Fruit fly (Drosophila melanogaster) whole organism, pupa: ENCODE results near the gene CG13010.

Experiments
- CG10348 ChIP-seq: fragments of 200-800 bp; sonication (Bioruptor generic); IDR thresholded peaks from 2 replicates; pipeline ENCODE4 v1.3.6; 2022; ENCODE audit warnings: missing biosample characterization, missing genetic modification characterization
- CG12605 ChIP-seq: fragments of 200-800 bp; sonication (Bioruptor generic); IDR thresholded peaks from 2 replicates; pipeline ENCODE4 v1.3.6; 2022; ENCODE audit warnings: missing biosample characterization, missing genetic modification characterization
- CG13204 ChIP-seq: fragments of 200-800 bp; sonication (Bioruptor generic); optimal IDR thresholded peaks from 2 replicates; lab custom pipeline; 2018; ENCODE audit warnings: missing biosample characterization, mild to moderate bottlenecking, missing genetic modification characterization, moderate library complexity
- CG14655 ChIP-seq: fragments of 200-800 bp; sonication (Bioruptor generic); optimal IDR thresholded peaks from 3 replicates; lab custom pipeline; 2017; ENCODE audit warnings: mild to moderate bottlenecking, missing biosample characterization, missing genetic modification reagents, missing genetic modification characterization
- CG15710 ChIP-seq: fragments of 200-800 bp; sonication (Bioruptor generic); optimal IDR thresholded peaks from 2 replicates; lab custom pipeline; 2018; ENCODE audit warnings: missing biosample characterization, mild to moderate bottlenecking, missing genetic modification characterization, moderate library complexity
- CG17806 ChIP-seq: fragments of 200-800 bp; sonication (Bioruptor generic); optimal IDR thresholded peaks from 2 replicates; lab custom pipeline; 2018; ENCODE audit warnings: missing biosample characterization, mild to moderate bottlenecking, missing genetic modification characterization, moderate library complexity
- CG32121 ChIP-seq: fragments of 200-800 bp; sonication (Bioruptor generic); IDR thresholded peaks from 2 replicates; pipeline ENCODE4 v1.3.6; 2022; ENCODE audit warnings: missing biosample characterization, missing genetic modification characterization
- CG34367 ChIP-seq: fragments of 200-800 bp; sonication (Bioruptor generic); optimal IDR thresholded peaks from 2 replicates; lab custom pipeline; 2018; ENCODE audit warnings: missing biosample characterization, mild to moderate bottlenecking, missing genetic modification characterization
- CG4496 ChIP-seq: fragments of 200-800 bp; sonication (Bioruptor generic); IDR thresholded peaks from 3 replicates; pipeline ENCODE4 v1.3.6; 2022; ENCODE audit warnings: missing biosample characterization, missing genetic modification characterization
- CG8159 ChIP-seq: fragments of 200-800 bp; sonication (Bioruptor generic); optimal IDR thresholded peaks from 3 replicates; lab custom pipeline; 2018; ENCODE audit warnings: missing biosample characterization, mild to moderate bottlenecking, missing genetic modification characterization, moderate library complexity
- CG8301 ChIP-seq: fragments of 200-800 bp; sonication (Bioruptor generic); optimal IDR thresholded peaks from 2 replicates; lab custom pipeline; 2018; ENCODE audit warnings: missing biosample characterization, mild to moderate bottlenecking, missing genetic modification characterization
- CG9948 ChIP-seq: fragments of 200-800 bp; sonication (Bioruptor generic); optimal IDR thresholded peaks from 2 replicates; lab custom pipeline; 2018; ENCODE audit warnings: missing biosample characterization, mild to moderate bottlenecking, missing genetic modification characterization, moderate library complexity
- D1 ChIP-seq: fragments of 200-800 bp; sonication (Bioruptor generic); optimal IDR thresholded peaks from 2 replicates; lab custom pipeline; 2018; ENCODE audit warnings: missing biosample characterization, mild to moderate bottlenecking, missing genetic modification characterization, moderate library complexity
- EcR ChIP-seq: fragments of 200-800 bp; sonication (Bioruptor generic); optimal IDR thresholded peaks from 3 replicates; lab custom pipeline; 2019; ENCODE audit warnings: missing biosample characterization, missing genetic modification characterization, mild to moderate bottlenecking, moderate library complexity, missing genetic modification reagents
- Ets98B ChIP-seq: fragments of 200-800 bp; sonication (Bioruptor generic); IDR thresholded peaks from 2 replicates; pipeline ENCODE4 v1.3.6; 2022; ENCODE audit warnings: missing biosample characterization, missing genetic modification characterization
- Pif1A ChIP-seq: fragments of 200-800 bp; sonication (Bioruptor generic); optimal IDR thresholded peaks from 3 replicates; lab custom pipeline; 2016; ENCODE audit warnings: missing biosample characterization, missing genetic modification characterization
- Pif1B ChIP-seq: fragments of 200-800 bp; sonication (Bioruptor generic); optimal IDR thresholded peaks from 3 replicates; lab custom pipeline; 2016; ENCODE audit warnings: missing biosample characterization, missing genetic modification characterization
- Snoo ChIP-seq: fragments of 200-800 bp; sonication (Bioruptor generic); optimal IDR thresholded peaks from 3 replicates; lab custom pipeline; 2017; ENCODE audit warnings: missing biosample characterization, mild to moderate bottlenecking, missing genetic modification characterization, inconsistent platforms
- fd96Ca ChIP-seq: fragments of 200-800 bp; sonication (Bioruptor generic); IDR thresholded peaks from 3 replicates; pipeline ENCODE4 v1.3.6; 2022; ENCODE audit warnings: missing biosample characterization, missing genetic modification characterization
- gl ChIP-seq: fragments of 200-800 bp; sonication (Bioruptor generic); optimal IDR thresholded peaks from 2 replicates; lab custom pipeline; 2018; ENCODE audit warnings: missing biosample characterization, mild to moderate bottlenecking, missing genetic modification characterization
- rn ChIP-seq: fragments of 200-800 bp; sonication (Bioruptor generic); IDR thresholded peaks from 2 replicates; pipeline ENCODE4 v1.3.6; 2022; ENCODE audit warnings: missing biosample characterization, missing genetic modification characterization

The CG13010 gene

DNA sequence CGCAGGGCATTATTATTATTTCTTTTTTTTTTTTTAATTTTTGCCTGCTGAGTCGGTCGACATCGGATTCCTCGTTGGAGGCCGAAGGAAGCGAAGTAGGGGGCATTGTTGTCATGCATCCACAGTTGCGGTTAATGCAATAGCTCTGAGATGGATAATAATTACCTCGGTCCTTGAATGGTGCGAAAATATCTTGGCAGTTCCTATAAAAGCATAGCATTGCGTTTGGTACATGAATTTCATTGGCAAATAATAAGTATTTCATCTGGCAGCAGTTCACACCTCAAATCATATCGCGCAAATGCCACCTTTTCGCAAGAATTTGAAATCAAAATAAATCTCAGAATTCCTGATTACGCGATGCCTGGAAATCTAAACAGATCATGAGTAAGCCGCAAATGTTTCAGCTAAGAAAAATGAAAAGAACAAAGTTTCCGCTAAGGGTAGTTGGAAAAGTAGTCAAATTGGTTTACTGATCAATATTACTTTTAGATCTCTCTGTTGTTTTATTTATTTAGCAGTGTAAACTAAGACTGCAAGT is 31.6 kb downstream of the CG13010 start:
- TF ChIP-seq CG9948 (tag; lab: Kevin White, UChicago): peak; percentile 38
- peak; percentile 18 for TF ChIP-seq CG15710
- peak; percentile 30 for TF ChIP-seq Snoo (tag; lab: Kevin White, UChicago)
- peak; percentile 36 for TF ChIP-seq CG8159
- no peak for TF ChIP-seq Pif1B
- no peak for TF ChIP-seq CG34367 (tag; lab: Kevin White, UChicago)

DNA sequence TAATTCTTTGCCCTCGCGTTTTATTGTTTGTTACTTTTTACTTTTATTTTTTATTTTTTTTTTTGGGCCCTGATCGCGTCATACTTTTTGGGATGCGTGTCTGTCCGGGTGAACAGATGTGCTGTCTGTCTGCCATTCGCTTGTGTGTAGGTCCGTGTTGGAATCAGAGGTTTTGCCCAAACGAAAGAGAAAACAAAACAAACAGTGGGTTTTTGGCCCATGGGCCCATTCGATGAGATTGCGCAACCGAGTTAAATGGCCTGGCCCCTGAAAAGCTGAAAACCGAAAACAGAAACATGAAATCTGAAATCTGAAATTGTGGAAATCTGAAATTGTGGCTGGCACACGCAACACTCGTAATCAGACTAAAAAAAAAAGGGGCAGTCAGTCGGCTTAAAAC is 33.3 kb downstream of the CG13010 start:
- TF ChIP-seq Pif1B (no peak), CG4496 (GFP tag; lab: Robert Waterston, UW) (no peak), CG10348 (GFP tag; lab: Robert Waterston, UW) (no peak), CG17806 (tag; lab: Kevin White, UChicago) (no peak), Snoo (tag; lab: Kevin White, UChicago) (no peak), Ets98B (GFP tag; lab: Robert Waterston, UW) (no peak), rn (no peak), CG32121 (GFP tag; lab: Robert Waterston, UW) (no peak), CG8301 (tag; lab: Kevin White, UChicago) (no peak), gl (tag; lab: Kevin White, UChicago) (no peak), CG8159 (no peak), CG12605 (GFP tag; lab: Robert Waterston, UW) (no peak), fd96Ca (GFP tag; lab: Robert Waterston, UW) (no peak), EcR (GFP tag; lab: Kevin White, UChicago) (no peak), CG15710 (no peak), CG14655 (GFP tag; lab: Kevin White, UChicago) (no peak), D1 (tag; lab: Kevin White, UChicago) (no peak), CG9948 (tag; lab: Kevin White, UChicago) (no peak), CG34367 (tag; lab: Kevin White, UChicago) (no peak), CG13204 (GFP tag; lab: Kevin White, UChicago) (no peak)

DNA sequence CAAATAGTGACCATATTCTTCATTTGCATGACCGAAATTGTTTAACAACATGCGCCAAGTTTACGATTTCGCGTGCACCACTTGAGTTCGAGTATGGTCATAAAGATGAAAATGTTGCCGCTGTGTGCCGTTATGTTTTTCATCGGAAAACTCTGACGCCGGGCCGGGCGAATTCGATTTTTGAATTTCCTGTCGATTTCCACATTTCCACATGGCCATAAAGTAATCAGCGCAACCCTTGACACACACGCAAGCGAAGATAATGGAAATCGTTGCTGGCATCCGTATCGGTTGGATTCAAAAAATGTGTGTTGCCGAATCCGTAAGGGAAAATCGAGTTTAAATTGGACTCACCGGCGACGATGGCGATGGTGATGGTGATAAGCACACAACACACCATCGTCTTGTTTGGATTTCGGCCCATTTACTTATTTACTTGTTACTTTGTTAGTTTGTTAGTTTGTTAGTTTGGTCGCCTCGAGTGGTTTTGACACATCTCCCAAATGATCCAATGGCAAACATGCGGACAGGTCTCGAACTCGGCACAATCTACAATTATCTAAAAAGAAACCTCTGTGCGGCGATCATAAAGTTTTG is 34.1 kb downstream of the CG13010 start:
- TF ChIP-seq CG12605 (GFP tag; lab: Robert Waterston, UW) (no peak), Pif1A (GFP tag; lab: Kevin White, UChicago) (no peak), CG13204 (GFP tag; lab: Kevin White, UChicago) (no peak), CG8301 (tag; lab: Kevin White, UChicago) (no peak), CG4496 (GFP tag; lab: Robert Waterston, UW) (no peak), CG9948 (tag; lab: Kevin White, UChicago) (no peak), EcR (GFP tag; lab: Kevin White, UChicago) (no peak), CG34367 (tag; lab: Kevin White, UChicago) (no peak)

DNA sequence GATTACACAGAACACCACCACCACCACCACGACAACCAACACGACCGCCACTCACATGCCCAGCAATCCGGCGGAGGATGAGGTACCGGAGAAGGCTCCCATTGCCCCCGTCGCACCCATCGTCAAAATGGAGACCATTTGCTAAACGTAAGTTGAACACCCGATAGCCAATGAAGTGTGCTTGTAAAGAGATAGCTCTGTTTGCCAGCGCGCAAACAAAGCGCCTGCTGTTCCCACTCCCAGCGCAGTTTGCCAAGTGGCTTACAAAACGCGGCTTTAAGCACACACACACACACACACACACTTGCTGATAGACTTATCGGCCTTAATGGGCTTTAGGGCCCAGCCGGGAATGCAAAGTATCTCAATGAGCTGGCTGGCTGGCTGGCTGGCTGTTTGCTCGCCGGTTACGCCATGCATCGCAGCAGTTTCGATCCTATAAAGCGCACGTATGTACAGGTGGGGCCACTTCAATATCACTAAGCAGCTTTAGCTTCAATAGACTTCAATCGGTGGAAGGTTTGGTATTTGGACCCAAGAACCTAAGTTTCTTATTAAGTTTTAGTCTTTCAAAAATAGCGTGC is 35.3 kb downstream of the CG13010 start:
- peak; percentile 22 for TF ChIP-seq CG13204 (GFP tag; lab: Kevin White, UChicago)
- TF ChIP-seq CG17806 (tag; lab: Kevin White, UChicago): no peak
- no peak for TF ChIP-seq D1 (tag; lab: Kevin White, UChicago)
- no peak for TF ChIP-seq CG8159
- no peak for TF ChIP-seq Ets98B (GFP tag; lab: Robert Waterston, UW)
- no peak for TF ChIP-seq CG32121 (GFP tag; lab: Robert Waterston, UW)
- peak; percentile 80 for TF ChIP-seq EcR (GFP tag; lab: Kevin White, UChicago)
- no peak for TF ChIP-seq fd96Ca (GFP tag; lab: Robert Waterston, UW)
- TF ChIP-seq CG4496 (GFP tag; lab: Robert Waterston, UW): no peak
- no peak for TF ChIP-seq Snoo (tag; lab: Kevin White, UChicago)

- TF ChIP-seq gl (tag; lab: Kevin White, UChicago) (no peak), Snoo (tag; lab: Kevin White, UChicago) (no peak), CG8301 (tag; lab: Kevin White, UChicago) (no peak), CG10348 (GFP tag; lab: Robert Waterston, UW) (no peak), CG12605 (GFP tag; lab: Robert Waterston, UW) (no peak), CG34367 (tag; lab: Kevin White, UChicago) (no peak), CG13204 (GFP tag; lab: Kevin White, UChicago) (no peak), EcR (GFP tag; lab: Kevin White, UChicago) (no peak), CG4496 (GFP tag; lab: Robert Waterston, UW) (no peak), CG8159 (no peak), D1 (tag; lab: Kevin White, UChicago) (no peak), CG17806 (tag; lab: Kevin White, UChicago) (no peak), Ets98B (GFP tag; lab: Robert Waterston, UW) (no peak), CG32121 (GFP tag; lab: Robert Waterston, UW) (no peak), CG9948 (tag; lab: Kevin White, UChicago) (no peak), rn (no peak)
- TF ChIP-seq, all 21 proteins: peak for 0
Observed at dm6 chrX:16641101-16641420, 37.7 kb downstream of the CG13010 start.
